Fruit fly (Drosophila melanogaster): Measurements from ENCODE around the gene Gmd.

Gene Gmd

dm6 chr2L:4945300-4945699 is 31.5 kb downstream of the Gmd start, which contains the start of the genes mRpL24 and betaggt-I (continued):
- TF ChIP-seq CG3407 (GFP tag; optimal IDR thresholded peaks at IDR 0.05): peak; percentile 92
- peak; percentile 96 for TF ChIP-seq B-H1 (GFP tag; IDR thresholded peaks at IDR 0.05)
- peak; percentile 64 for TF ChIP-seq jumu (GFP tag; optimal IDR thresholded peaks at IDR 0.05)
- TF ChIP-seq Nf-YA (GFP tag; IDR thresholded peaks at IDR 0.05): peak; percentile 90
- TF ChIP-seq CG2202 (tag; optimal IDR thresholded peaks at IDR 0.05): peak; percentile 89
- peak in 1 of 2 experiments; percentile 73 for TF ChIP-seq insv (GFP tag; optimal IDR thresholded peaks at IDR 0.05)
- TF ChIP-seq CG10321 (GFP tag; IDR thresholded peaks at IDR 0.05): peak; percentile 81
- peak; percentile 97 for TF ChIP-seq CG4617 (GFP tag; optimal IDR thresholded peaks at IDR 0.05; ENCODE audit: borderline replicate concordance)
- TF ChIP-seq gem (tag; optimal IDR thresholded peaks at IDR 0.05): peak; percentile 99
- no peak for TF ChIP-seq nau (GFP tag; optimal IDR thresholded peaks at IDR 0.05)
- peak; percentile 93 for TF ChIP-seq CG14667 (GFP tag; IDR thresholded peaks at IDR 0.05)
- TF ChIP-seq ttk (GFP tag; IDR thresholded peaks at IDR 0.05): peak; percentile 98
- TF ChIP-seq kah (GFP tag; optimal IDR thresholded peaks at IDR 0.05): peak; percentile 80
- TF ChIP-seq Hmx (GFP tag; optimal IDR thresholded peaks at IDR 0.05): peak; percentile 80
- TF ChIP-seq Nf-YC (tag; optimal IDR thresholded peaks at IDR 0.05): peak; percentile 89
- no peak for TF ChIP-seq tna (GFP tag; IDR thresholded peaks at IDR 0.05; ENCODE audit: partially characterized antibody)
- peak; percentile 97 for TF ChIP-seq CG9932 (GFP tag; IDR thresholded peaks at IDR 0.05)
- peak; percentile 95 for TF ChIP-seq CG11504 (tag; optimal IDR thresholded peaks at IDR 0.05)
- peak; percentile 66 for TF ChIP-seq CG33213 (GFP tag; optimal IDR thresholded peaks at IDR 0.05)
- peak; percentile 96 for TF ChIP-seq CG2120 (GFP tag; optimal IDR thresholded peaks at IDR 0.05)
- TF ChIP-seq Dfd (GFP tag; optimal IDR thresholded peaks at IDR 0.05): no peak
- TF ChIP-seq Sin3A (optimal IDR thresholded peaks at IDR 0.05): peak; percentile 1
- TF ChIP-seq CG1529 (GFP tag; optimal IDR thresholded peaks at IDR 0.05): peak; percentile 89
- peak; percentile 98 for TF ChIP-seq CG2712 (tag; optimal IDR thresholded peaks at IDR 0.05)
- TF ChIP-seq CG6765 (GFP tag; optimal IDR thresholded peaks at IDR 0.05): peak; percentile 93
- TF ChIP-seq CG9817 (tag; optimal IDR thresholded peaks at IDR 0.05): peak; percentile 98
- peak; percentile 96 for TF ChIP-seq ap (GFP tag; IDR thresholded peaks at IDR 0.05)
- peak; percentile 94 for TF ChIP-seq chm (GFP tag; IDR thresholded peaks at IDR 0.05)
- peak; percentile 95 for TF ChIP-seq Oaz (GFP tag; IDR thresholded peaks at IDR 0.05)
- TF ChIP-seq CG3995 (GFP tag; optimal IDR thresholded peaks at IDR 0.05): peak; percentile 70
- TF ChIP-seq CG31224 (GFP tag; IDR thresholded peaks at IDR 0.05): peak; percentile 93
- TF ChIP-seq gfzf (GFP tag; optimal IDR thresholded peaks at IDR 0.05): no peak
- TF ChIP-seq inv (GFP tag; IDR thresholded peaks at IDR 0.05; ENCODE audit: partially characterized antibody): no peak
- TF ChIP-seq CG12942 (GFP tag; optimal IDR thresholded peaks at IDR 0.05): peak; percentile 95
- TF ChIP-seq CG9437 (GFP tag; optimal IDR thresholded peaks at IDR 0.05): peak; percentile 87
- peak; percentile 93 for TF ChIP-seq croc (GFP tag; conservative IDR thresholded peaks at IDR 0.05)
- TF ChIP-seq CG30403 (GFP tag; optimal IDR thresholded peaks at IDR 0.05): peak; percentile 98
- TF ChIP-seq bowl (GFP tag; IDR thresholded peaks at IDR 0.05): peak; percentile 89
- peak; percentile 87 for TF ChIP-seq CG30431 (GFP tag; optimal IDR thresholded peaks at IDR 0.05)
- no peak for TF ChIP-seq sc (optimal IDR thresholded peaks at IDR 0.05)
- TF ChIP-seq sc (GFP tag; optimal IDR thresholded peaks at IDR 0.05): peak; percentile 83
- peak; percentile 95 for TF ChIP-seq CG10209 (GFP tag; optimal IDR thresholded peaks at IDR 0.05)
- TF ChIP-seq CG8924 (tag; optimal IDR thresholded peaks at IDR 0.05): peak; percentile 98
- peak; percentile 33 for TF ChIP-seq Sry-δ (GFP tag; optimal IDR thresholded peaks at IDR 0.05)
- peak; percentile 94 for TF ChIP-seq az2 (GFP tag; optimal IDR thresholded peaks at IDR 0.05)
- peak; percentile 96 for TF ChIP-seq CG11695 (GFP tag; IDR thresholded peaks at IDR 0.05)
- peak; percentile 64 for TF ChIP-seq CG13624 (GFP tag; optimal IDR thresholded peaks at IDR 0.05)
- TF ChIP-seq gce (GFP tag; IDR thresholded peaks at IDR 0.05): peak; percentile 96
- no peak for TF ChIP-seq pb (GFP tag; optimal IDR thresholded peaks at IDR 0.05)
- peak; percentile 95 for TF ChIP-seq CG8765 (GFP tag; IDR thresholded peaks at IDR 0.05)
- peak; percentile 97 for TF ChIP-seq sens (GFP tag)
- peak; percentile 89 for TF ChIP-seq sd (tag; optimal IDR thresholded peaks at IDR 0.05)
- TF ChIP-seq salm (tag; optimal IDR thresholded peaks at IDR 0.05): peak; percentile 93

Measured in whole organism, embryonic.